Worm (Caenorhabditis elegans) whole organism, midembryonic: ENCODE measurements around the gene unc-97.

ENCODE experiments used
- T22C8.4 ChIP-seq: fragments of 200-800 bp; sonication (Bioruptor generic); IDR thresholded peaks from 2 replicates; pipeline ENCODE4 v1.3.6; 2022; ENCODE audit warnings: missing genetic modification characterization, missing compliant biosample characterization
- ztf-29 ChIP-seq: fragments of 200-800 bp; sonication (Bioruptor generic); IDR thresholded peaks from 2 replicates; pipeline ENCODE4 v1.3.6; 2022; ENCODE audit warnings: missing genetic modification reagents, missing genetic modification characterization, missing compliant biosample characterization

- no peak for TF ChIP-seq ztf-29
- TF ChIP-seq T22C8.4 (GFP tag; lab: Robert Waterston, UW) = no peak
Observed at ce11 chrX:5621793-5622192, 28.9 kb downstream of the unc-97 start.
